Worm (Caenorhabditis elegans) whole organism, L4 larva: ENCODE data around the gene nlp-57.
A peak's percentile ranks its signal among the peaks of the same experiment; 100 is the strongest.

Experiments
- ZK546.5 ChIP-seq, 2 experiments: sonication (generic microtip); optimal IDR thresholded peaks; 2 replicates each; lab custom pipeline; 2017; ENCODE audit warnings: missing biosample characterization in 2 of 2, missing genetic modification characterization in 2 of 2
- ama-1 ChIP-seq: fragments of 150-350 bp; optimal IDR thresholded peaks from 2 replicates; lab custom pipeline; 2014; ENCODE audit warnings: inconsistent platforms, mixed read lengths
- dmd-6 ChIP-seq: fragments of 200-800 bp; sonication (Bioruptor generic); IDR thresholded peaks from 2 replicates; pipeline ENCODE4 v1.3.6; 2022; ENCODE audit warnings: missing genetic modification reagents, missing genetic modification characterization, missing compliant biosample characterization
- dmd-8 ChIP-seq: fragments of 200-800 bp; sonication (Bioruptor generic); IDR thresholded peaks from 2 replicates; pipeline ENCODE4 v1.3.6; 2022; ENCODE audit warnings: missing genetic modification characterization, missing compliant biosample characterization
- gei-8 ChIP-seq: fragments of 200-800 bp; sonication (Bioruptor generic); optimal IDR thresholded peaks from 2 replicates; lab custom pipeline; 2018; ENCODE audit warnings: mild to moderate bottlenecking, missing genetic modification characterization, missing compliant biosample characterization
- mdt-29 ChIP-seq: fragments of 200-800 bp; sonication (Bioruptor generic); IDR thresholded peaks from 2 replicates; pipeline ENCODE4 v1.3.6; 2022; ENCODE audit warnings: missing genetic modification reagents, missing genetic modification characterization, missing compliant biosample characterization
- nhr-28 ChIP-seq: fragments of 150-350 bp; optimal IDR thresholded peaks from 2 replicates; lab custom pipeline; 2014; ENCODE audit warnings: missing biosample characterization, missing genetic modification characterization
- nhr-6 ChIP-seq: fragments of 150-350 bp; optimal IDR thresholded peaks from 2 replicates; lab custom pipeline; 2014; ENCODE audit warnings: missing biosample characterization, missing genetic modification characterization
- ztf-11 ChIP-seq: fragments of 150-350 bp; optimal IDR thresholded peaks from 2 replicates; lab custom pipeline; 2014; ENCODE audit warnings: missing biosample characterization, missing genetic modification characterization

- TF ChIP-seq nhr-6, result no peak
- TF ChIP-seq mdt-29 (GFP tag; lab: Robert Waterston, UW), result no peak
- peak; percentile 99 for TF ChIP-seq nhr-28 (tag; lab: Kevin White, UChicago)
- no peak for TF ChIP-seq ama-1
- TF ChIP-seq dmd-6 (GFP tag; lab: Robert Waterston, UW), result peak; percentile 53
- no peak for TF ChIP-seq ZK546.5 (tag; optimal IDR thresholded peaks at IDR 0.05; lab: Kevin White, UChicago)
- TF ChIP-seq gei-8 (GFP tag; lab: Kevin White, UChicago), result no peak
- no peak for TF ChIP-seq ztf-11 (tag; lab: Kevin White, UChicago)
- no peak for TF ChIP-seq dmd-8 (GFP tag; lab: Robert Waterston, UW)
Measured at ce11 chrX:11339375-11339924, 22.6 kb downstream of the nlp-57 start, which contains the start of gene aco-1.
